In the genomic region with DNA sequence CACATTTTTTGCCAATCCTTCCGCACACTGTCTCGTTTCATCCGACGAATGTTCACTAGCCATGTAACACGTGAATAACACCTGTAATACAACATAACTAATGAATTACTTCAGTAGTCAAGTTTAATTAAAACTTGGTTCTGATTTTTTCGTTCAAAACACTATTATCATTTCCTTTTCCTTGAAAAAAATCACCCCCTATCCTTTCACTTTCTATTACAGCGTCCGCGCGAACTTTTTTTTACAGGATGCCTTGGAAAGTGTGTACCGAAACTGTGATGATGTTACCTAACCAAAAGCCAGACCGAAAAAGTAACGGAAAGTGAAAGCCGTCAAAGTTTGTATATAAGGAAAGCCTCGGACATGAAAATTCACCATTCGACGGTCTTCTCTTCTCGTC, we compare ENCODE assay signal across 2 worm cellular contexts.
A peak's percentile ranks its signal among the peaks of the same experiment; 100 is the strongest.
TF ChIP-seq lines count a peak whose summit lies in the region.

Gene col-124, plus strand, starts transcription at position 374 of the 400 bp plus-strand sequence.

TF ChIP-seq in whole organism, L1 larva, 84 proteins besides CTCF, POLR2A, EP300 and RAD21:
- TF ChIP-seq skn-1 (tag; optimal IDR thresholded peaks at IDR 0.05; lab: Kevin White, UChicago) (no peak), blmp-1 (tag; optimal IDR thresholded peaks at IDR 0.05; lab: Kevin White, UChicago) (peak; percentile 77)

TF ChIP-seq in whole organism, L4 larva, 104 proteins besides CTCF, POLR2A, EP300 and RAD21:
- TF ChIP-seq set-16 (GFP tag; IDR thresholded peaks at IDR 0.05; lab: Robert Waterston, UW) (no peak), nhr-48 (tag; optimal IDR thresholded peaks at IDR 0.05; lab: Kevin White, UChicago) (peak; percentile 71), cey-2 (tag; optimal IDR thresholded peaks at IDR 0.05; lab: Kevin White, UChicago; ENCODE audit: borderline replicate concordance, insufficient read depth) (peak; percentile 16), lir-3 (tag; optimal IDR thresholded peaks at IDR 0.05; lab: Kevin White, UChicago) (no peak), pha-4 (GFP tag; IDR thresholded peaks at IDR 0.05; lab: Robert Waterston, UW) (no peak), pha-4 (tag; optimal IDR thresholded peaks at IDR 0.05; lab: Kevin White, UChicago) (no peak), dmd-6 (GFP tag; IDR thresholded peaks at IDR 0.05; lab: Robert Waterston, UW) (peak; percentile 56), mxl-2 (GFP tag; conservative IDR thresholded peaks at IDR 0.05; lab: Robert Waterston, UW) (0 out of 2 replicates have a peak, but pooled peaks have one; percentile 9)
